Worm (Caenorhabditis elegans) whole organism, L4 larva: Measurements from ENCODE around the gene dec-7.

Experiments
- T26A8.4 ChIP-seq: fragments of 200-800 bp; sonication (Bioruptor generic); IDR thresholded peaks from 2 replicates; pipeline ENCODE4 v1.3.6; 2022; ENCODE audit warnings: missing genetic modification characterization, missing compliant biosample characterization
- ama-1 ChIP-seq: fragments of 150-350 bp; optimal IDR thresholded peaks from 2 replicates; lab custom pipeline; 2014; ENCODE audit warnings: inconsistent platforms, mixed read lengths
- lsy-2 ChIP-seq, 2 experiments: fragments of 150-350 bp in 1 of 2; sonication (generic microtip) in 1 of 2; optimal IDR thresholded peaks; 2 replicates each; lab custom pipeline; 2014 to 2017; ENCODE audit warnings: missing biosample characterization in 2 of 2, missing genetic modification characterization in 2 of 2
- mep-1 ChIP-seq: fragments of 150-350 bp; sonication (generic microtip); optimal IDR thresholded peaks from 3 replicates; lab custom pipeline; 2014; ENCODE audit warnings: missing biosample characterization, missing genetic modification characterization
- nhr-102 ChIP-seq: sonication (generic microtip); optimal IDR thresholded peaks from 2 replicates; lab custom pipeline; 2016; ENCODE audit warnings: mild to moderate bottlenecking, missing genetic modification characterization, moderate library complexity, missing compliant biosample characterization
- nhr-28 ChIP-seq: fragments of 150-350 bp; optimal IDR thresholded peaks from 2 replicates; lab custom pipeline; 2014; ENCODE audit warnings: missing biosample characterization, missing genetic modification characterization
- zag-1 ChIP-seq: fragments of 150-350 bp; optimal IDR thresholded peaks from 2 replicates; lab custom pipeline; 2014; ENCODE audit warnings: missing biosample characterization, missing genetic modification characterization

DNA sequence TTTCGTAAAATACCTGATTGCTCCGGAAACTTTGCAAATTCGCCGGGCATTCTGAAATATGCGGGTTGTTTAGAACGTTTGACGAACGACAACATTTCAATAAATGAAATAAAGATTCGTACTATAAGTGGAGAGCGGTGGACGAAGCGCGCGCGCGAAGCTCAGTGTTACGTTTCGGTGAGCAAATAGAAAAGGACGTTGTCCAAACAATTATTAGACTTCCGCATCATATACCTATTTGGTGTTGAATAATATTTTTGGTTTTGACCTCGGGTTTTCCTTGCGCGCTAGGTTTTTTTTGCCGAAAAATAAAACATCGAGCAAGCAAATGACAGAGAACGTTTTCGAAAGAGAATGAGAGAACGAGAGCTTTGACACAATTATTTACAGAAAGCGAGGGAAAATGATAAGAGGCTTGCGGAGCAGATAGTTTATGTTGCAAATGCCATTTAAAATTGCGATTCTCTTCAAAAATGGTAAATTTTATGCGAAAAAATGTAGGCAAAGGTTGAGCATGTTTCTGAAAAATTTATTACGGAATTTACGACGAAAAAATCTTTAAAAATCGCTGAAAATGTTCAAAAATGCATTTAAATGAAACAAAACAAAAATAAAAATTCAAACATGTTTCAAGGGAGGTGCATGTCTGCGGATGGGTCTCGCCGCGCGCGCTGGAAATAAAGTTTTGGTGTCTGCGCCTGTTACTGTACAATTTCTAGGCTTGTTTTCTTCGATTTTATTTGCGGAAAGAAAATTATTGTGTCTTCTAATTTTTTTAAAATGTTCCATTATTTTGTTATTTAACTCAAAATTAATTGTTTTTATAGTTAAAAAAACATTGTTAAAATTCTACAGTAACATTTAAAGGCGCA is 21.4 kb upstream of the dec-7 start, which contains the start of the genes cyld-1 and F40F12.9:
- no peak for TF ChIP-seq lsy-2 (tag; optimal IDR thresholded peaks at IDR 0.05; lab: Kevin White, UChicago)
- no peak for TF ChIP-seq ama-1
- TF ChIP-seq nhr-28 (tag; lab: Kevin White, UChicago) = no peak
- no peak for TF ChIP-seq mep-1
- TF ChIP-seq zag-1 (tag; lab: Kevin White, UChicago) = no peak
- no peak for TF ChIP-seq T26A8.4
- no peak for TF ChIP-seq nhr-102 (tag; lab: Kevin White, UChicago)
